Worm (Caenorhabditis elegans): Measurements from ENCODE around the gene nhx-4.

nhx-4 gene

ce11 chrX:6867707-6868106 is 46.4 kb upstream of the nhx-4 start:
- TF ChIP-seq atf-7 (tag; optimal IDR thresholded peaks at IDR 0.05) (peak; percentile 58), F57A8.1 (GFP tag; optimal IDR thresholded peaks at IDR 0.05) (peak; percentile 89), mel-28 (tag; optimal IDR thresholded peaks at IDR 0.05; ENCODE audit: borderline replicate concordance) (no peak), C17E4.6 (GFP tag; IDR thresholded peaks at IDR 0.05) (peak; percentile 74), ztf-25 (GFP tag; IDR thresholded peaks at IDR 0.05) (peak; percentile 86), ceh-58 (GFP tag; IDR thresholded peaks at IDR 0.05) (peak; percentile 82; the same call in 1 of the 2 replicates), F37B4.10 (GFP tag; IDR thresholded peaks at IDR 0.05) (0 out of 2 replicates have a peak, but pooled peaks have one; percentile 42), lsl-1 (GFP tag; optimal IDR thresholded peaks at IDR 0.05) (peak; percentile 39), K11D2.4 (GFP tag; IDR thresholded peaks at IDR 0.05) (0 out of 2 replicates have a peak, but pooled peaks have one; percentile 47), attf-6 (GFP tag; IDR thresholded peaks at IDR 0.05) (peak; percentile 79), hmg-1.2 (GFP tag; IDR thresholded peaks at IDR 0.05) (peak; percentile 83), Y67H2A.10 (GFP tag; conservative IDR thresholded peaks at IDR 0.05) (0 out of 2 replicates have a peak, but pooled peaks have one; percentile 19), ztf-6 (GFP tag; IDR thresholded peaks at IDR 0.05) (no peak), hrde-1 (tag; optimal IDR thresholded peaks at IDR 0.05; ENCODE audit: borderline replicate concordance) (peak; percentile 82), madf-6 (GFP tag; IDR thresholded peaks at IDR 0.05) (peak; percentile 73), rcor-1 (GFP tag; IDR thresholded peaks at IDR 0.05) (peak; percentile 85), ztf-18 (tag; optimal IDR thresholded peaks at IDR 0.05) (peak; percentile 76), aptf-3 (GFP tag; IDR thresholded peaks at IDR 0.05) (peak; percentile 87; the same call in 1 of the 2 replicates), Y53G8AR.9 (GFP tag; conservative IDR thresholded peaks at IDR 0.05) (peak; percentile 84), snpc-1.1 (tag; optimal IDR thresholded peaks at IDR 0.05; ENCODE audit: insufficient read depth) (peak; percentile 44), F52B5.7 (tag; optimal IDR thresholded peaks at IDR 0.05) (peak; percentile 84), mxl-1 (tag; optimal IDR thresholded peaks at IDR 0.05) (peak; percentile 88), F49E8.2 (tag; optimal IDR thresholded peaks at IDR 0.05; ENCODE audit: insufficient read depth) (peak; percentile 14), chd-7 (tag; optimal IDR thresholded peaks at IDR 0.05) (peak; percentile 84), somi-1 (GFP tag; optimal IDR thresholded peaks at IDR 0.05) (peak; percentile 69), ceh-40 (GFP tag; IDR thresholded peaks at IDR 0.05) (peak; percentile 80), gei-17 (GFP tag; optimal IDR thresholded peaks at IDR 0.05) (peak; percentile 68), let-526 (GFP tag; IDR thresholded peaks at IDR 0.05) (0 out of 2 replicates have a peak, but pooled peaks have one; percentile 31), hlh-12 (tag; optimal IDR thresholded peaks at IDR 0.05) (peak; percentile 73), aptf-2 (GFP tag; conservative IDR thresholded peaks at IDR 0.05) (no peak), nfya-2 (GFP tag; IDR thresholded peaks at IDR 0.05) (0 out of 2 replicates have a peak, but pooled peaks have one; percentile 18), lin-54 (GFP tag; optimal IDR thresholded peaks at IDR 0.05) (peak; percentile 64), ceh-27 (GFP tag; optimal IDR thresholded peaks at IDR 0.05) (peak; percentile 77), madf-10 (tag; optimal IDR thresholded peaks at IDR 0.05) (peak; percentile 81), ccch-3 (GFP tag; optimal IDR thresholded peaks at IDR 0.05) (no peak), ztf-3 (GFP tag; optimal IDR thresholded peaks at IDR 0.05) (no peak), B0019.2 (GFP tag; conservative IDR thresholded peaks at IDR 0.05) (no peak), die-1 (tag; optimal IDR thresholded peaks at IDR 0.05) (peak; percentile 96), ets-4 (GFP tag; optimal IDR thresholded peaks at IDR 0.05) (peak; percentile 61), F10E7.11 (tag; optimal IDR thresholded peaks at IDR 0.05) (peak; percentile 60), nhr-179 (tag; optimal IDR thresholded peaks at IDR 0.05) (peak; percentile 79), cebp-1 (GFP tag; IDR thresholded peaks at IDR 0.05) (no peak), cebp-1 (tag; optimal IDR thresholded peaks at IDR 0.05) (no peak), fkh-3 (tag; optimal IDR thresholded peaks at IDR 0.05) (peak; percentile 35), snpc-1.3 (tag; optimal IDR thresholded peaks at IDR 0.05; ENCODE audit: insufficient read depth) (peak; percentile 86), egrh-3 (GFP tag; IDR thresholded peaks at IDR 0.05) (no peak), lin-35 (GFP tag; optimal IDR thresholded peaks at IDR 0.05) (peak in 1 of 3 experiments; percentile 76), tlf-1 (GFP tag; optimal IDR thresholded peaks at IDR 0.05) (peak; percentile 54)

All from whole organism, young adult.